Worm (Caenorhabditis elegans) whole organism, late embryonic: ENCODE measurements around the gene hpo-30.

Experiments used
- ahr-1 ChIP-seq: sonication (generic microtip); optimal IDR thresholded peaks from 2 replicates; lab custom pipeline; 2016; ENCODE audit warnings: missing genetic modification characterization, missing compliant biosample characterization
- ceh-14 ChIP-seq: sonication (generic microtip); optimal IDR thresholded peaks from 2 replicates; lab custom pipeline; 2016; ENCODE audit warnings: missing genotype, missing genetic modification characterization, missing compliant biosample characterization
- ceh-18 ChIP-seq: sonication (generic microtip); optimal IDR thresholded peaks from 2 replicates; lab custom pipeline; 2016; ENCODE audit warnings: missing genetic modification characterization, missing compliant biosample characterization
- ceh-30 ChIP-seq: fragments of 150-350 bp; optimal IDR thresholded peaks from 2 replicates; lab custom pipeline; 2014; ENCODE audit warnings: missing biosample characterization, missing genetic modification characterization
- ceh-31 ChIP-seq: sonication (generic microtip); optimal IDR thresholded peaks from 2 replicates; lab custom pipeline; 2016; ENCODE audit warnings: missing genetic modification characterization, missing compliant biosample characterization
- ceh-45 ChIP-seq: fragments of 200-800 bp; sonication (Bioruptor generic); IDR thresholded peaks from 2 replicates; pipeline ENCODE4 v1.3.6; 2022; ENCODE audit warnings: missing genetic modification reagents, missing genetic modification characterization, missing compliant biosample characterization
- ceh-9 ChIP-seq: sonication (generic microtip); optimal IDR thresholded peaks from 2 replicates; lab custom pipeline; 2016; ENCODE audit warnings: mild to moderate bottlenecking, missing genetic modification characterization, inconsistent platforms, missing compliant biosample characterization
- dmd-4 ChIP-seq: sonication (generic microtip); optimal IDR thresholded peaks from 2 replicates; lab custom pipeline; 2016; ENCODE audit warnings: borderline replicate concordance, missing genetic modification characterization, missing compliant biosample characterization
- elt-2 ChIP-seq: sonication (generic microtip); optimal IDR thresholded peaks from 2 replicates; lab custom pipeline; 2016; ENCODE audit warnings: missing genetic modification reagents, missing genetic modification characterization, missing compliant biosample characterization
- hlh-15 ChIP-seq: sonication (generic microtip); optimal IDR thresholded peaks from 2 replicates; lab custom pipeline; 2016; ENCODE audit warnings: missing genetic modification characterization, missing compliant biosample characterization
- lin-11 ChIP-seq: fragments of 200-800 bp; sonication (Bioruptor generic); optimal IDR thresholded peaks from 2 replicates; lab custom pipeline; 2018; ENCODE audit warnings: mild to moderate bottlenecking, missing genetic modification characterization, missing compliant biosample characterization
- mec-3 ChIP-seq: sonication (generic microtip); optimal IDR thresholded peaks from 2 replicates; lab custom pipeline; 2016; ENCODE audit warnings: borderline replicate concordance, missing genetic modification characterization, missing compliant biosample characterization
- pax-1 ChIP-seq: fragments of 150-350 bp; optimal IDR thresholded peaks from 2 replicates; lab custom pipeline; 2014; ENCODE audit warnings: missing biosample characterization, missing genetic modification characterization
- pha-4 ChIP-seq: fragments of 150-350 bp; optimal IDR thresholded peaks from 2 replicates; lab custom pipeline; 2018; ENCODE audit warnings: missing biosample characterization, missing genetic modification reagents, missing genetic modification characterization
- ttx-3 ChIP-seq: sonication (generic microtip); optimal IDR thresholded peaks from 2 replicates; lab custom pipeline; 2016; ENCODE audit warnings: missing genetic modification reagents, missing genetic modification characterization, missing compliant biosample characterization
- unc-55 ChIP-seq: sonication (generic microtip); optimal IDR thresholded peaks from 2 replicates; lab custom pipeline; 2017; ENCODE audit warnings: missing biosample characterization, missing genetic modification reagents, missing genetic modification characterization
- zip-5 ChIP-seq: sonication (generic microtip); optimal IDR thresholded peaks from 2 replicates; lab custom pipeline; 2016; ENCODE audit warnings: missing genetic modification characterization, missing compliant biosample characterization

The hpo-30 gene

ce11 chrV:12269272-12269767, 40.8 kb downstream of the hpo-30 start, which contains the start of gene twk-24:
Gene twk-24 (minus strand): TSS chrV:12269322.
- TF ChIP-seq elt-2 (tag; lab: Kevin White, UChicago) (peak; percentile 65), dmd-4 (tag; lab: Kevin White, UChicago) (no peak), ceh-18 (tag; lab: Kevin White, UChicago) (peak; percentile 59)

- TF ChIP-seq elt-2 (tag; lab: Kevin White, UChicago), result no peak
- TF ChIP-seq ceh-45 (GFP tag; lab: Robert Waterston, UW), result no peak
- TF ChIP-seq zip-5 (tag; lab: Kevin White, UChicago), result no peak
- TF ChIP-seq pax-1, result no peak
- TF ChIP-seq ahr-1 (tag; lab: Kevin White, UChicago), result no peak
- TF ChIP-seq unc-55 (GFP tag; lab: Kevin White, UChicago), result no peak
- TF ChIP-seq ceh-30 (tag; lab: Kevin White, UChicago), result no peak
- no peak for TF ChIP-seq mec-3 (tag; lab: Kevin White, UChicago)
Measured at ce11 chrV:12263723-12264122, 46.4 kb downstream of the hpo-30 start, which contains the start of gene ssp-35. Gene ssp-35 (minus strand): TSS chrV:12263823.

- no peak for TF ChIP-seq ceh-45 (GFP tag; lab: Robert Waterston, UW)
Measured at ce11 chrV:12261377-12261776, 48.8 kb downstream of the hpo-30 start, which contains the start of gene tbb-6. Gene tbb-6 (plus strand): TSS chrV:12261531.

- TF ChIP-seq pha-4 (no peak), ceh-31 (tag; lab: Kevin White, UChicago) (no peak), hlh-15 (tag; lab: Kevin White, UChicago) (no peak), lin-11 (tag; lab: Kevin White, UChicago) (no peak), ceh-14 (tag; lab: Kevin White, UChicago) (no peak), ceh-9 (tag; lab: Kevin White, UChicago) (no peak), ttx-3 (no peak)
Measured at ce11 chrV:12258922-12259321, 51.2 kb downstream of the hpo-30 start, which contains the start of gene ugt-56. Gene ugt-56 (plus strand): TSS chrV:12258982.
